Worm (Caenorhabditis elegans) whole organism, L4 larva: ENCODE results near the gene klp-13.

Source experiments
- D1046.2 ChIP-seq: fragments of 200-800 bp; sonication (Bioruptor generic); IDR thresholded peaks from 2 replicates; pipeline ENCODE4 v1.3.6; 2022; ENCODE audit warnings: missing genetic modification characterization, missing compliant biosample characterization
- F37D6.2 ChIP-seq: sonication (generic microtip); optimal IDR thresholded peaks from 2 replicates; lab custom pipeline; 2016; ENCODE audit warnings: mild to moderate bottlenecking, missing genetic modification characterization, missing compliant biosample characterization
- F44E2.7 ChIP-seq: fragments of 200-800 bp; sonication (Bioruptor generic); IDR thresholded peaks from 2 replicates; pipeline ENCODE4 v2.1.2; 2022; ENCODE audit warnings: missing genetic modification characterization, missing compliant biosample characterization
- F49E8.2 ChIP-seq: sonication (generic microtip); optimal IDR thresholded peaks from 2 replicates; lab custom pipeline; 2016; ENCODE audit warnings: missing compliant biosample characterization, mild to moderate bottlenecking, missing genetic modification characterization, borderline replicate concordance
- T20F7.1 ChIP-seq: fragments of 200-800 bp; sonication (Bioruptor generic); optimal IDR thresholded peaks from 2 replicates; lab custom pipeline; 2018; ENCODE audit warnings: mild to moderate bottlenecking, missing genetic modification characterization, missing compliant biosample characterization
- Y5F2A.4 ChIP-seq: fragments of 200-800 bp; sonication (Bioruptor generic); optimal IDR thresholded peaks from 2 replicates; lab custom pipeline; 2018; ENCODE audit warnings: mild to moderate bottlenecking, missing genetic modification characterization, missing compliant biosample characterization
- ZK337.2 ChIP-seq: fragments of 200-800 bp; sonication (Bioruptor generic); IDR thresholded peaks from 2 replicates; pipeline ENCODE4 v1.3.6; 2022; ENCODE audit warnings: missing genetic modification reagents, missing genetic modification characterization, missing compliant biosample characterization
- aha-1 ChIP-seq: fragments of 150-350 bp; peaks from one replicate; lab custom pipeline; 2014; ENCODE audit warnings: missing biosample characterization, missing genetic modification characterization
- attf-4 ChIP-seq: sonication (generic microtip); optimal IDR thresholded peaks from 3 replicates; lab custom pipeline; 2017; ENCODE audit warnings: missing biosample characterization, missing genetic modification characterization
- ceh-20 ChIP-seq: fragments of 200-800 bp; sonication (Bioruptor generic); IDR thresholded peaks from 2 replicates; pipeline ENCODE4 v1.3.6; 2022; ENCODE audit warnings: missing genetic modification reagents, missing genetic modification characterization, missing compliant biosample characterization
- ceh-32 ChIP-seq: sonication (generic microtip); optimal IDR thresholded peaks from 2 replicates; lab custom pipeline; 2016; ENCODE audit warnings: mild to moderate bottlenecking, missing genetic modification characterization, missing compliant biosample characterization; ENCODE audit not compliant: poor library complexity
- ceh-62 ChIP-seq: sonication (generic microtip); optimal IDR thresholded peaks from 2 replicates; lab custom pipeline; 2017; ENCODE audit warnings: missing biosample characterization, missing genetic modification characterization
- ctbp-1 ChIP-seq: fragments of 200-800 bp; sonication (Bioruptor generic); IDR thresholded peaks from 2 replicates; pipeline ENCODE4 v1.3.6; 2022; ENCODE audit warnings: missing genetic modification reagents, missing genetic modification characterization, missing compliant biosample characterization
- daf-12 ChIP-seq: fragments of 150-350 bp; optimal IDR thresholded peaks from 2 replicates; lab custom pipeline; 2014; ENCODE audit warnings: missing biosample characterization, missing genetic modification reagents, missing genetic modification characterization
- daf-19 ChIP-seq: fragments of 200-800 bp; sonication (Bioruptor generic); conservative IDR thresholded peaks from 2 replicates; pipeline ENCODE4 v1.3.6; 2022; ENCODE audit warnings: missing genetic modification characterization, missing compliant biosample characterization
- dmd-6 ChIP-seq: fragments of 200-800 bp; sonication (Bioruptor generic); IDR thresholded peaks from 2 replicates; pipeline ENCODE4 v1.3.6; 2022; ENCODE audit warnings: missing genetic modification reagents, missing genetic modification characterization, missing compliant biosample characterization
- dmd-8 ChIP-seq: fragments of 200-800 bp; sonication (Bioruptor generic); IDR thresholded peaks from 2 replicates; pipeline ENCODE4 v1.3.6; 2022; ENCODE audit warnings: missing genetic modification characterization, missing compliant biosample characterization
- dpl-1 ChIP-seq: fragments of 150-350 bp; optimal IDR thresholded peaks from 2 replicates; lab custom pipeline; 2014; ENCODE audit warnings: missing biosample characterization, missing genetic modification reagents, missing genetic modification characterization
- fkh-10 ChIP-seq: fragments of 150-350 bp; optimal IDR thresholded peaks from 2 replicates; lab custom pipeline; 2014; ENCODE audit warnings: missing biosample characterization, missing genetic modification reagents, missing genetic modification characterization
- fos-1 ChIP-seq: fragments of 150-350 bp; optimal IDR thresholded peaks from 2 replicates; lab custom pipeline; 2014; ENCODE audit warnings: missing biosample characterization, missing genetic modification characterization
- hlh-11 ChIP-seq: fragments of 200-800 bp; sonication (Bioruptor generic); optimal IDR thresholded peaks from 2 replicates; lab custom pipeline; 2018; ENCODE audit warnings: mild to moderate bottlenecking, missing genetic modification characterization, missing compliant biosample characterization
- hlh-30 ChIP-seq: sonication (generic microtip); optimal IDR thresholded peaks from 2 replicates; lab custom pipeline; 2017; ENCODE audit warnings: antibody characterized with exemption, mild to moderate bottlenecking, missing genetic modification characterization, missing compliant biosample characterization; ENCODE audit not compliant: insufficient read depth
- hmg-1.1 ChIP-seq: fragments of 200-800 bp; sonication (Bioruptor generic); IDR thresholded peaks from 2 replicates; pipeline ENCODE4 v1.3.6; 2022; ENCODE audit warnings: missing genetic modification reagents, missing genetic modification characterization, missing compliant biosample characterization
- lin-29 ChIP-seq: fragments of 200-800 bp; sonication (Bioruptor generic); IDR thresholded peaks from 2 replicates; pipeline ENCODE4 v1.3.6; 2022; ENCODE audit warnings: missing genetic modification reagents, missing genetic modification characterization, missing compliant biosample characterization
- lin-39 ChIP-seq: fragments of 150-350 bp; optimal IDR thresholded peaks from 2 replicates; lab custom pipeline; 2014; ENCODE audit warnings: missing biosample characterization, missing genetic modification reagents, missing genetic modification characterization
- lir-3 ChIP-seq: sonication (generic microtip); optimal IDR thresholded peaks from 2 replicates; lab custom pipeline; 2016; ENCODE audit warnings: mild to moderate bottlenecking, missing genetic modification characterization, missing compliant biosample characterization
- lsy-2 ChIP-seq, 2 experiments: fragments of 150-350 bp in 1 of 2; sonication (generic microtip) in 1 of 2; optimal IDR thresholded peaks; 2 replicates each; lab custom pipeline; 2014 to 2017; ENCODE audit warnings: missing biosample characterization in 2 of 2, missing genetic modification characterization in 2 of 2
- mdt-29 ChIP-seq: fragments of 200-800 bp; sonication (Bioruptor generic); IDR thresholded peaks from 2 replicates; pipeline ENCODE4 v1.3.6; 2022; ENCODE audit warnings: missing genetic modification reagents, missing genetic modification characterization, missing compliant biosample characterization
- mes-2 ChIP-seq: sonication (generic microtip); optimal IDR thresholded peaks from 2 replicates; lab custom pipeline; 2016; ENCODE audit warnings: missing genotype, mild to moderate bottlenecking, missing genetic modification characterization, missing compliant biosample characterization; ENCODE audit not compliant: poor library complexity, severe bottlenecking
- nhr-102 ChIP-seq: sonication (generic microtip); optimal IDR thresholded peaks from 2 replicates; lab custom pipeline; 2016; ENCODE audit warnings: mild to moderate bottlenecking, missing genetic modification characterization, moderate library complexity, missing compliant biosample characterization
- nhr-28 ChIP-seq: fragments of 150-350 bp; optimal IDR thresholded peaks from 2 replicates; lab custom pipeline; 2014; ENCODE audit warnings: missing biosample characterization, missing genetic modification characterization
- nhr-42 ChIP-seq: fragments of 200-800 bp; sonication (Bioruptor generic); IDR thresholded peaks from 2 replicates; pipeline ENCODE4 v1.3.6; 2022; ENCODE audit warnings: missing genetic modification characterization, missing compliant biosample characterization
- nhr-6 ChIP-seq: fragments of 150-350 bp; optimal IDR thresholded peaks from 2 replicates; lab custom pipeline; 2014; ENCODE audit warnings: missing biosample characterization, missing genetic modification characterization
- pha-4 ChIP-seq, 2 experiments: fragments of 150-350 bp in 1 of 2; fragments of 200-800 bp in 1 of 2; sonication (Bioruptor generic) in 1 of 2; IDR thresholded peaks in 1 of 2; optimal IDR thresholded peaks in 1 of 2; 2 replicates each; pipeline versions ENCODE4 v1.3.6 to Lab custom; 2014 to 2022; ENCODE audit warnings: missing genetic modification characterization in 2 of 2, missing genetic modification reagents in 2 of 2, missing biosample characterization in 1 of 2, missing compliant biosample characterization in 1 of 2
- rbr-2 ChIP-seq: sonication (generic microtip); optimal IDR thresholded peaks from 2 replicates; lab custom pipeline; 2016; ENCODE audit warnings: missing genotype, missing genetic modification characterization, missing compliant biosample characterization
- set-16 ChIP-seq: fragments of 200-800 bp; sonication (Bioruptor generic); IDR thresholded peaks from 2 replicates; pipeline ENCODE4 v1.3.6; 2022; ENCODE audit warnings: missing genetic modification reagents, missing genetic modification characterization, missing compliant biosample characterization
- snpc-1.2 ChIP-seq: fragments of 200-800 bp; sonication (Bioruptor generic); IDR thresholded peaks from 2 replicates; pipeline ENCODE4 v1.3.6; 2022; ENCODE audit warnings: missing genetic modification reagents, missing genetic modification characterization, missing compliant biosample characterization
- tag-97 ChIP-seq: fragments of 200-800 bp; sonication (Bioruptor generic); IDR thresholded peaks from 2 replicates; pipeline ENCODE4 v1.3.6; 2022; ENCODE audit warnings: missing genetic modification characterization, missing compliant biosample characterization
- unc-130 ChIP-seq: sonication (generic microtip); optimal IDR thresholded peaks from 2 replicates; lab custom pipeline; 2016; ENCODE audit warnings: missing genetic modification reagents, missing genetic modification characterization, missing compliant biosample characterization
- unc-62 ChIP-seq, 3 experiments: fragments of 150-350 bp in 1 of 3; sonication (generic microtip); optimal IDR thresholded peaks in 2 of 3; peaks in 1 of 3; 1 replicate in 1 of 3; 2 replicates in 2 of 3; lab custom pipeline; 2014 to 2017; ENCODE audit warnings: missing biosample characterization in 3 of 3, missing genetic modification characterization in 3 of 3, missing genetic modification reagents in 3 of 3, missing genotype in 1 of 3
- zfp-3 ChIP-seq: fragments of 200-800 bp; sonication (Bioruptor generic); conservative IDR thresholded peaks from 2 replicates; pipeline ENCODE4 v1.3.6; 2022; ENCODE audit warnings: missing genetic modification reagents, missing genetic modification characterization, missing compliant biosample characterization
- zip-2 ChIP-seq: fragments of 150-350 bp; optimal IDR thresholded peaks from 2 replicates; lab custom pipeline; 2014; ENCODE audit warnings: missing biosample characterization, missing genetic modification characterization
- ztf-11 ChIP-seq: fragments of 150-350 bp; optimal IDR thresholded peaks from 2 replicates; lab custom pipeline; 2014; ENCODE audit warnings: missing biosample characterization, missing genetic modification characterization
- ztf-7 ChIP-seq: fragments of 150-350 bp; optimal IDR thresholded peaks from 2 replicates; lab custom pipeline; 2014; ENCODE audit warnings: missing biosample characterization, missing genetic modification characterization

Gene klp-13

ce11 chrX:5976206-5976960 is 8.4 kb upstream of the klp-13 start (continued):
- TF ChIP-seq dmd-8: no peak
- no peak for TF ChIP-seq daf-19 (GFP tag; lab: Robert Waterston, UW)
- no peak for TF ChIP-seq T20F7.1 (GFP tag; lab: Kevin White, UChicago)
- no peak for TF ChIP-seq ceh-62 (tag; lab: Kevin White, UChicago)
- TF ChIP-seq lin-29 (GFP tag; lab: Robert Waterston, UW): no peak

- TF ChIP-seq daf-12 (tag; lab: Kevin White, UChicago): no peak
- no peak for TF ChIP-seq nhr-42 (GFP tag; lab: Robert Waterston, UW)
- no peak for TF ChIP-seq nhr-28 (tag; lab: Kevin White, UChicago)
- no peak for TF ChIP-seq hlh-11 (tag; lab: Kevin White, UChicago)
- no peak for TF ChIP-seq Y5F2A.4 (GFP tag; lab: Kevin White, UChicago)
- no peak for TF ChIP-seq T20F7.1 (GFP tag; lab: Kevin White, UChicago)
- no peak for TF ChIP-seq ceh-20 (GFP tag; lab: Robert Waterston, UW)
- no peak for TF ChIP-seq zip-2 (tag; lab: Kevin White, UChicago)
- TF ChIP-seq unc-130: no peak
- no peak for TF ChIP-seq F44E2.7 (GFP tag; lab: Robert Waterston, UW)
- TF ChIP-seq ceh-32: no peak
- TF ChIP-seq dmd-6 (GFP tag; lab: Robert Waterston, UW): no peak
- TF ChIP-seq lir-3: no peak
- no peak for TF ChIP-seq snpc-1.2
- no peak for TF ChIP-seq ZK337.2
- no peak for TF ChIP-seq nhr-102
Measured at ce11 chrX:5977754-5978153, 7.0 kb upstream of the klp-13 start, which contains the start of gene kin-2. kin-2 (minus strand) TSS chrX:5977854.

- no peak for TF ChIP-seq D1046.2
- TF ChIP-seq hmg-1.1: 0 out of 2 replicates have a peak, but pooled peaks have one; percentile 33
- no peak for TF ChIP-seq F37D6.2 (tag; lab: Kevin White, UChicago)
- TF ChIP-seq set-16 (GFP tag; lab: Robert Waterston, UW): peak; percentile 63; the same call in 1 of the 2 replicates
- no peak for TF ChIP-seq mdt-29 (GFP tag; lab: Robert Waterston, UW)
- no peak for TF ChIP-seq nhr-6 (tag; lab: Kevin White, UChicago)
- no peak for TF ChIP-seq zfp-3 (GFP tag; lab: Robert Waterston, UW)
- peak in 1 of 2 experiments; percentile 3 for TF ChIP-seq lsy-2 (tag; optimal IDR thresholded peaks at IDR 0.05; lab: Kevin White, UChicago)
- TF ChIP-seq pha-4 (GFP tag; IDR thresholded peaks at IDR 0.05; lab: Robert Waterston, UW): peak; percentile 25; the same call in 1 of the 2 replicates
- no peak for TF ChIP-seq pha-4 (tag; optimal IDR thresholded peaks at IDR 0.05; lab: Kevin White, UChicago)
- TF ChIP-seq ZK337.2: no peak
- TF ChIP-seq F44E2.7 (GFP tag; lab: Robert Waterston, UW): no peak
- TF ChIP-seq fos-1: no peak
- TF ChIP-seq tag-97: no peak
- no peak for TF ChIP-seq ztf-11 (tag; lab: Kevin White, UChicago)
- no peak for TF ChIP-seq fkh-10 (GFP tag; lab: Kevin White, UChicago)
- TF ChIP-seq rbr-2 (tag; lab: Kevin White, UChicago): no peak
- TF ChIP-seq aha-1 (tag; lab: Kevin White, UChicago): peak; percentile 88
- no peak for TF ChIP-seq ztf-7 (tag; lab: Kevin White, UChicago)
Measured at ce11 chrX:5981698-5982097, 3.1 kb upstream of the klp-13 start.

ce11 chrX:5982799-5983198 is 2.0 kb upstream of the klp-13 start:
- TF ChIP-seq set-16 (GFP tag; lab: Robert Waterston, UW): peak; percentile 21; the same call in 1 of the 2 replicates
- TF ChIP-seq F49E8.2 (tag; lab: Kevin White, UChicago): no peak
- peak; percentile 13 for TF ChIP-seq lin-39
- TF ChIP-seq hlh-11 (tag; lab: Kevin White, UChicago): peak; percentile 50
- TF ChIP-seq attf-4 (tag; lab: Kevin White, UChicago): no peak
- peak; percentile 76; the same call in 1 of the 2 replicates for TF ChIP-seq ceh-20 (GFP tag; lab: Robert Waterston, UW)
- TF ChIP-seq unc-62 (GFP tag; optimal IDR thresholded peaks at IDR 0.05 in 1 of 2; lab: Kevin White, UChicago): peak in 1 of 2 experiments; percentile 97
- no peak for TF ChIP-seq unc-62 (tag; optimal IDR thresholded peaks at IDR 0.05; lab: Kevin White, UChicago)
- TF ChIP-seq mes-2 (tag; lab: Kevin White, UChicago): peak; percentile 25
- TF ChIP-seq dpl-1 (GFP tag; lab: Kevin White, UChicago): no peak
- TF ChIP-seq ZK337.2: no peak
- peak; percentile 53 for TF ChIP-seq ctbp-1 (GFP tag; lab: Robert Waterston, UW)
- TF ChIP-seq aha-1 (tag; lab: Kevin White, UChicago): peak; percentile 34
- TF ChIP-seq hlh-30 (tag; lab: Kevin White, UChicago): peak; percentile 63
- peak; percentile 7 to 53 for TF ChIP-seq lsy-2 (tag; optimal IDR thresholded peaks at IDR 0.05; lab: Kevin White, UChicago)
- TF ChIP-seq dmd-6 (GFP tag; lab: Robert Waterston, UW): 0 out of 2 replicates have a peak, but pooled peaks have one; percentile 14
- peak; percentile 31; the same call in 1 of the 2 replicates for TF ChIP-seq hmg-1.1
